Worm (Caenorhabditis elegans) whole organism, early embryonic: Measurements from ENCODE around the gene C05D12.3.

Source experiments
- ama-1 ChIP-seq: fragments of 150-350 bp; optimal IDR thresholded peaks from 2 replicates; lab custom pipeline; 2014
- ceh-36 ChIP-seq: sonication (generic microtip); optimal IDR thresholded peaks from 2 replicates; lab custom pipeline; 2016; ENCODE audit warnings: missing genetic modification characterization, inconsistent platforms, missing compliant biosample characterization
- flt-1 ChIP-seq: fragments of 200-800 bp; sonication (Bioruptor generic); IDR thresholded peaks from 2 replicates; pipeline ENCODE4 v1.3.6; 2022; ENCODE audit warnings: missing genetic modification characterization, missing compliant biosample characterization
- hmbx-1 ChIP-seq: sonication (generic microtip); optimal IDR thresholded peaks from 2 replicates; lab custom pipeline; 2016; ENCODE audit warnings: mild to moderate bottlenecking, missing genetic modification characterization, missing compliant biosample characterization
- hmg-4 ChIP-seq: fragments of 200-800 bp; sonication (Bioruptor generic); optimal IDR thresholded peaks from 2 replicates; lab custom pipeline; 2018; ENCODE audit warnings: mild to moderate bottlenecking, missing genetic modification characterization, missing compliant biosample characterization
- hnd-1 ChIP-seq: sonication (generic microtip); optimal IDR thresholded peaks from 2 replicates; lab custom pipeline; 2016; ENCODE audit warnings: missing genetic modification characterization, missing compliant biosample characterization

DNA sequence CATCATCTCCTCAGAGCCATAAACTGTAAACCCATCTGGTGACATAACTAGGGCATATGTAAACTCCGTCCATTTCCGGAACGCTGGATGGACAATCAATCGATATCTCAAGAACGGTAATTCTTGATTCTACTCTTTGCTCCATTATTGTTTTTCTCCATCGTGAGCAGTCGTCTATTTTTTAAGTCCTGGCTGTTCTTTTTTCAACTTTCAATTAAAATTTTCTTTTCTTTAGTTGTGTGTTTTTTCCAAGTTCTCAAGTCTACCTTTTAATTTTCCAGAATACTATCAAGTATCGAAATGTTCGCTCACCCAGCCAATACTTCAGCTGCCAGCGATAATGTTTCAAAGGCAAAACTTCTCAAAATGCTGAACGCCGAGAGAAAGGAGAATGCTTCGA lies 8.9 kb downstream of the C05D12.3 start, which contains the start of gene C05D12.5:
- TF ChIP-seq ama-1 (lab: Kevin White, UChicago) (no peak), ceh-36 (no peak), flt-1 (GFP tag; lab: Robert Waterston, UW) (no peak), hnd-1 (no peak), hmbx-1 (no peak), hmg-4 (no peak)
